Worm (Caenorhabditis elegans) whole organism, midembryonic: ENCODE measurements around the gene T10C6.7.

Experiments used
- T22C8.4 ChIP-seq: fragments of 200-800 bp; sonication (Bioruptor generic); IDR thresholded peaks from 2 replicates; pipeline ENCODE4 v1.3.6; 2022; ENCODE audit warnings: missing genetic modification characterization, missing compliant biosample characterization
- cog-1 ChIP-seq: sonication (generic microtip); optimal IDR thresholded peaks from 2 replicates; lab custom pipeline; 2016; ENCODE audit warnings: missing genetic modification characterization, missing compliant biosample characterization
- flt-1 ChIP-seq: fragments of 200-800 bp; sonication (Bioruptor generic); IDR thresholded peaks from 2 replicates; pipeline ENCODE4 v1.3.6; 2022; ENCODE audit warnings: missing genetic modification characterization, missing compliant biosample characterization
- klf-2 ChIP-seq: fragments of 200-800 bp; sonication (Bioruptor generic); conservative IDR thresholded peaks from 2 replicates; pipeline ENCODE4 v1.3.6; 2022; ENCODE audit warnings: missing genetic modification reagents, missing genetic modification characterization, missing compliant biosample characterization
- med-1 ChIP-seq: sonication (generic microtip); optimal IDR thresholded peaks from 2 replicates; lab custom pipeline; 2017; ENCODE audit warnings: missing genetic modification characterization, mild to moderate bottlenecking, missing compliant biosample characterization, antibody characterized with exemption, missing genetic modification reagents; ENCODE audit not compliant: insufficient read depth
- ref-1 ChIP-seq: fragments of 200-800 bp; sonication (Bioruptor generic); conservative IDR thresholded peaks from 2 replicates; pipeline ENCODE4 v1.3.6; 2022; ENCODE audit warnings: missing genetic modification reagents, missing genetic modification characterization, missing compliant biosample characterization
- tab-1 ChIP-seq: fragments of 200-800 bp; sonication (Bioruptor generic); IDR thresholded peaks from 2 replicates; pipeline ENCODE4 v1.3.6; 2022; ENCODE audit warnings: missing genetic modification characterization, missing compliant biosample characterization
- ztf-23 ChIP-seq: fragments of 200-800 bp; sonication (Bioruptor generic); IDR thresholded peaks from 2 replicates; pipeline ENCODE4 v1.3.6; 2022; ENCODE audit warnings: missing genetic modification reagents, missing genetic modification characterization, missing compliant biosample characterization
- ztf-29 ChIP-seq: fragments of 200-800 bp; sonication (Bioruptor generic); IDR thresholded peaks from 2 replicates; pipeline ENCODE4 v1.3.6; 2022; ENCODE audit warnings: missing genetic modification reagents, missing genetic modification characterization, missing compliant biosample characterization

The T10C6.7 gene

DNA sequence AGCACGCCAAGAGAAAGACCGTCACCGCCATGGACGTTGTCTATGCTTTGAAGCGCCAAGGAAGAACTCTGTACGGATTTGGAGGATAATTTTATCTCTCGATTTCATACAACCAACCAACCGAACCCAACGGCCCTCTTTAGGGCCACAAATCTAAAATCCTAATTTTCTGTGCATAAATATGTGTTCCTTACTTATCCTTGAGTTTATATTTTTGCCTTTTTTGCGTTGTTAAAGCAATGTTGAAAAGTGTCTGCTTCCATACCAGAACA lies 11.2 kb upstream of the T10C6.7 start:
- no peak for TF ChIP-seq ztf-23
- no peak for TF ChIP-seq ref-1 (GFP tag; lab: Robert Waterston, UW)
- TF ChIP-seq med-1 (GFP tag; lab: Kevin White, UChicago): no peak
- TF ChIP-seq ztf-29 (GFP tag; lab: Robert Waterston, UW): no peak

DNA sequence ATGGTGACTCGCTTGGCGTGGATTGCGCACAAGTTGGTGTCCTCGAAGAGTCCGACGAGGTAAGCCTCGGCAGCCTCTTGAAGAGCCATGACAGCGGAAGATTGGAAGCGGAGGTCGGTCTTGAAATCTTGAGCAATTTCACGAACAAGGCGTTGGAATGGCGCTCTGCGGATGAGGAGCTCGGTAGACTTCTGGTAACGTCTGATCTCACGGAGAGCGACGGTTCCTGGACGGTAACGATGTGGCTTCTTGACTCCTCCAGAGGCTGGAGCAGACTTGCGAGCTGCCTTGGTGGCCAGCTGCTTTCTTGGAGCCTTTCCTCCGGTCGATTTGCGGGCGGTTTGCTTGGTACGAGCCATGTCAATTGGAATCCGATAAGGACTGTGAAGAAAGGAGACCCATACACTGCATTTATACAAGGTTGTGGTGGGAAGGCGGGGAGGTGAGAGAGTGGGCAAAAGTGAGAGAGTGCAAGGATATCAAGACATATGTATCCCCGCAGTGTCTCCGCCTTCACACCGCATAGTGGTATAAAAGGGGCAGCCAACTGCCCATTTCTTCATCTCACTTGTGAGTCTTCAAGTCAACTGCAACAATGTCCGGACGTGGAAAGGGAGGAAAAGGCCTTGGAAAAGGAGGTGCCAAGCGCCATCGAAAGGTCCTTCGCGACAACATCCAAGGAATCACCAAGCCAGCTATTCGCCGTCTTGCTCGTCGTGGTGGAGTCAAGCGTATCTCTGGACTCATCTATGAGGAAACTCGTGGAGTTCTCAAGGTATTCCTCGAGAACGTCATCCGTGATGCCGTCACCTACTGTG lies 10.6 kb upstream of the T10C6.7 start, which contains the start of the genes his-2 and his-1:
TSS of gene his-2 (minus strand) at position 359 of the 818 bp plus-strand sequence.
TSS of gene his-1 (plus strand) at position 596 of the 818 bp plus-strand sequence.
- 0 out of 2 replicates have a peak, but pooled peaks have one; percentile 3 for TF ChIP-seq klf-2 (GFP tag; lab: Robert Waterston, UW)
- peak; percentile 81 for TF ChIP-seq flt-1 (GFP tag; lab: Robert Waterston, UW)
- TF ChIP-seq ztf-23: 0 out of 2 replicates have a peak, but pooled peaks have one; percentile 35

ce11 chrV:16041412-16041811 lies 9.9 kb upstream of the T10C6.7 start:
- TF ChIP-seq tab-1: no peak
- no peak for TF ChIP-seq ztf-29 (GFP tag; lab: Robert Waterston, UW)
- no peak for TF ChIP-seq ztf-23
- TF ChIP-seq klf-2 (GFP tag; lab: Robert Waterston, UW): no peak
- TF ChIP-seq flt-1 (GFP tag; lab: Robert Waterston, UW): no peak
- no peak for TF ChIP-seq T22C8.4 (GFP tag; lab: Robert Waterston, UW)
- no peak for TF ChIP-seq ref-1 (GFP tag; lab: Robert Waterston, UW)
- no peak for TF ChIP-seq cog-1
- TF ChIP-seq med-1 (GFP tag; lab: Kevin White, UChicago): no peak

DNA sequence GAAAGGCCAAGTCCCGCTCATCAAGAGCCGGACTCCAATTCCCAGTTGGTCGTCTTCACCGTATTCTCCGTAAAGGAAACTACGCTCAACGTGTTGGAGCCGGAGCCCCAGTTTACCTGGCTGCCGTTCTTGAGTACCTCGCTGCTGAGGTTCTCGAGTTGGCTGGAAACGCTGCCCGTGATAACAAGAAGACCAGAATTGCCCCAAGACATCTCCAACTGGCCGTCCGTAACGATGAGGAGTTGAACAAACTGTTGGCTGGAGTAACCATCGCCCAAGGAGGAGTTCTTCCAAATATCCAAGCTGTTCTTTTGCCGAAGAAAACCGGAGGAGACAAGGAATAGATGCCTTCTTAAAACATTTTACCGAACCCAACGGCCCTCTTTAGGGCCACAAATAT lies 9.3 kb upstream of the T10C6.7 start:
- peak; percentile 25 for TF ChIP-seq flt-1 (GFP tag; lab: Robert Waterston, UW)

DNA sequence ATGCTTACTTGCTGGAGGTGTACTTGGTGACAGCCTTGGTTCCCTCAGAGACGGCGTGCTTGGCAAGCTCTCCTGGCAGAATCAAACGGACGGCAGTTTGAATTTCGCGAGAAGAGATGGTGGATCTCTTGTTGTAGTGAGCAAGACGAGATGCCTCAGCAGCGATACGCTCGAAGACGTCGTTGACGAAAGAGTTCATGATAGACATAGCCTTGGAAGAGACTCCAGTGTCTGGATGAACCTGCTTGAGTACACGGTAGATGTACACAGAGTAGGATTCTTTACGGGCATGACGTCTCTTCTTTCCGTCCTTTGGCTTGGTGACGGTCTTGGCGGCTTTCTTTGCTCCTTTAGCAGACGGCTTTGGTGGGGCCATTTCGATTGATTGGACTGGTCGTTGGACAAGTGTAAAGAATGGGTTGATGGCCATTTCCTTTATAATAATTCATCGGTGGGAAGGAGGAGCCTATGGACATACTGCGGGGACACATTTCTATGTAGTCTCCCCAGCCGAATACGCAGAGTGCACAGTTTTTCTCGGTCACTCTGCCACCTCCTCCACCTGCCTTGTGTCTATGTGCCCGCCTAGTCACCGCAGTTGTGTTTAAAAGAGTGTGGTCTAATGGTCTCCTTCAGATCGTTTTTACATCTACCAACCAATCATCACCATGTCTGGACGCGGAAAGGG lies 8.8 kb upstream of the T10C6.7 start, which contains the start of the genes his-4 and his-3:
TSS of gene his-4 (minus strand) at position 376 of the 688 bp plus-strand sequence.
TSS of gene his-3 (plus strand) at position 669 of the 688 bp plus-strand sequence.
- TF ChIP-seq ref-1 (GFP tag; lab: Robert Waterston, UW): 0 out of 2 replicates have a peak, but pooled peaks have one; percentile 7
- peak; percentile 76 for TF ChIP-seq ztf-29 (GFP tag; lab: Robert Waterston, UW)
- peak; percentile 31 for TF ChIP-seq cog-1
- peak; percentile 64; the same call in 1 of the 2 replicates for TF ChIP-seq flt-1 (GFP tag; lab: Robert Waterston, UW)
- peak; percentile 12; the same call in 1 of the 2 replicates for TF ChIP-seq T22C8.4 (GFP tag; lab: Robert Waterston, UW)

- TF ChIP-seq ztf-29 (GFP tag; lab: Robert Waterston, UW): no peak
- TF ChIP-seq med-1 (GFP tag; lab: Kevin White, UChicago): no peak
- TF ChIP-seq klf-2 (GFP tag; lab: Robert Waterston, UW): no peak
- no peak for TF ChIP-seq tab-1
- no peak for TF ChIP-seq T22C8.4 (GFP tag; lab: Robert Waterston, UW)
These were observed 4.7 kb upstream of the T10C6.7 start, which contains the start of gene T10C6.10 for ce11 chrV:16036166-16036565. T10C6.10 (plus strand) TSS chrV:16036413.

- TF ChIP-seq cog-1: no peak
- TF ChIP-seq ref-1 (GFP tag; lab: Robert Waterston, UW): no peak
- no peak for TF ChIP-seq flt-1 (GFP tag; lab: Robert Waterston, UW)
- TF ChIP-seq ztf-29 (GFP tag; lab: Robert Waterston, UW): no peak
- no peak for TF ChIP-seq ztf-23
- TF ChIP-seq tab-1: no peak
- TF ChIP-seq med-1 (GFP tag; lab: Kevin White, UChicago): no peak
- no peak for TF ChIP-seq klf-2 (GFP tag; lab: Robert Waterston, UW)
- TF ChIP-seq T22C8.4 (GFP tag; lab: Robert Waterston, UW): no peak
These were observed 2.0 kb upstream of the T10C6.7 start for ce11 chrV:16033491-16033890.

ce11 chrV:16032761-16033160 lies 1.2 kb upstream of the T10C6.7 start, which contains the start of gene T10C6.16:
T10C6.16 (minus strand) TSS chrV:16033005.
- no peak for TF ChIP-seq ztf-23
- TF ChIP-seq ztf-29 (GFP tag; lab: Robert Waterston, UW): no peak
- TF ChIP-seq tab-1: no peak
- TF ChIP-seq med-1 (GFP tag; lab: Kevin White, UChicago): no peak
- TF ChIP-seq klf-2 (GFP tag; lab: Robert Waterston, UW): no peak
- TF ChIP-seq flt-1 (GFP tag; lab: Robert Waterston, UW): no peak
- no peak for TF ChIP-seq ref-1 (GFP tag; lab: Robert Waterston, UW)
- no peak for TF ChIP-seq cog-1
- no peak for TF ChIP-seq T22C8.4 (GFP tag; lab: Robert Waterston, UW)

DNA sequence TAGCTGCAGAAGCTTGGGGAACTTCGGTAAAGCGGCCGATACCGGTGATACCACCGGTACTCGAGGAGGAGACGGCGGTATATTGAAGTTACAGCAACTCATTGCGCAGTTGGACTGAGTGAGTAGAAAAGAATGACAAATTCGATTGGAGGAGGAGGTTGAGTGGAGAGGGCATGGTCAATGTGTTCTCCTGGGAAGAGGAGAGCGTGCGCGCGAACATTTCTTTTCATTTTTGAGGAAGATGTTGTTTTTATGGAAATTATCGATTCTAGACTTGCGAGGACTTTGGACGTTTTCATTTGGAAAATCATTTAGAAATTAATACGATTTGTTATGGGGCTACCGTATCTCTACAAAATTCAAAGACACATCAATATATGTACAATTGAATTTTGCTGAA lies 2.3 kb downstream of the T10C6.7 start:
- TF ChIP-seq ztf-23 (no peak), med-1 (GFP tag; lab: Kevin White, UChicago) (no peak), ref-1 (GFP tag; lab: Robert Waterston, UW) (no peak), T22C8.4 (GFP tag; lab: Robert Waterston, UW) (no peak), ztf-29 (GFP tag; lab: Robert Waterston, UW) (no peak), cog-1 (no peak), flt-1 (GFP tag; lab: Robert Waterston, UW) (no peak), tab-1 (no peak), klf-2 (GFP tag; lab: Robert Waterston, UW) (no peak)

ce11 chrV:16024917-16025316 lies 6.6 kb downstream of the T10C6.7 start:
- 0 out of 2 replicates have a peak, but pooled peaks have one; percentile 39 for TF ChIP-seq tab-1
- TF ChIP-seq T22C8.4 (GFP tag; lab: Robert Waterston, UW): no peak
